Comparison of ENCODE assay signal across 2 fruit fly cellular contexts in the genomic region with DNA sequence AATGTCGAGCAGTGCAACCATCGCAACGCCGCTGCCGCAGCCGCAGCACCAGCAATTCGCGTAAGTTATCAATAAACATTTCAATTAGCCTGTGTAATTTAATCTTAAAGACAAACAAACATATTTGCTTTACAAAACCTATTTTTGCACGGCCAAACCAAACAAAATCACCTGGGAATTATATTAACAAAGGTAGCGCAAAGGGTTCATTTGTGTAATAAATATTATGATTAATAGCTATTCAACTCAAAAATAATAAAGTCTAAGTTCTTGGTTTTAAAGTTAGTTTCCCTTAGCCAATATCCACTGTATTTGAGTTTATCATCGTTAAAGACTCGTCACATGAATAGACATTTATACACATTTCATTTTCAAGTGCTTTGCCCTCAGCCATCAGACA.
TF ChIP-seq lines count a peak whose summit lies in the region.

No protein-coding gene starts in this region.

TF ChIP-seq in whole organism, embryonic, 481 proteins besides CTCF, POLR2A, EP300 and RAD21 (continued from another document):
- TF ChIP-seq tio (GFP tag; optimal IDR thresholded peaks at IDR 0.05; lab: Kevin White, UChicago) (peak; percentile 16), pum (GFP tag; optimal IDR thresholded peaks at IDR 0.05; lab: Kevin White, UChicago) (no peak), Med (GFP tag; lab: Kevin White, UChicago) (peak; percentile 80), CG2120 (GFP tag; optimal IDR thresholded peaks at IDR 0.05; lab: Kevin White, UChicago) (peak; percentile 49), fd3F (GFP tag; optimal IDR thresholded peaks at IDR 0.05; lab: Kevin White, UChicago) (peak; percentile 1), Oli (tag; optimal IDR thresholded peaks at IDR 0.05; lab: Kevin White, UChicago) (no peak), CG3847 (GFP tag; IDR thresholded peaks at IDR 0.05; lab: Robert Waterston, UW) (0 out of 2 replicates have a peak, but pooled peaks have one; percentile 5), grau (tag; optimal IDR thresholded peaks at IDR 0.05; lab: Kevin White, UChicago) (peak; percentile 79), Nf-YB (GFP tag; optimal IDR thresholded peaks at IDR 0.05; lab: Kevin White, UChicago) (no peak), dysf (GFP tag; IDR thresholded peaks at IDR 0.05; lab: Robert Waterston, UW) (0 out of 3 replicates have a peak, but pooled peaks have one; percentile 13), CG14050 (GFP tag; IDR thresholded peaks at IDR 0.05; lab: Robert Waterston, UW) (peak; percentile 8; the same call in 1 of the 3 replicates), CG3163 (GFP tag; optimal IDR thresholded peaks at IDR 0.05; lab: Kevin White, UChicago) (no peak), NfI (GFP tag; optimal IDR thresholded peaks at IDR 0.05; lab: Kevin White, UChicago) (peak; percentile 3), slbo (GFP tag; IDR thresholded peaks at IDR 0.05; lab: Robert Waterston, UW) (peak; percentile 43), CG15269 (tag; optimal IDR thresholded peaks at IDR 0.05; lab: Kevin White, UChicago) (peak; percentile 48), lilli (GFP tag; optimal IDR thresholded peaks at IDR 0.05; lab: Kevin White, UChicago) (peak; percentile 23), Atf6 (GFP tag; IDR thresholded peaks at IDR 0.05; lab: Robert Waterston, UW) (peak; percentile 59; the same call in 1 of the 2 replicates), Hr51 (GFP tag; optimal IDR thresholded peaks at IDR 0.05; lab: Kevin White, UChicago) (peak in 1 of 2 experiments; percentile 18), CG30403 (GFP tag; optimal IDR thresholded peaks at IDR 0.05; lab: Kevin White, UChicago) (peak; percentile 24), Asciz (GFP tag; optimal IDR thresholded peaks at IDR 0.05; lab: Kevin White, UChicago) (no peak), al (GFP tag; IDR thresholded peaks at IDR 0.05; lab: Robert Waterston, UW) (no peak), HHEX (GFP tag; optimal IDR thresholded peaks at IDR 0.05; lab: Kevin White, UChicago) (no peak), CoRest (tag; optimal IDR thresholded peaks at IDR 0.05; lab: Kevin White, UChicago) (peak; percentile 48), CG13424 (tag; optimal IDR thresholded peaks at IDR 0.05; lab: Kevin White, UChicago) (peak; percentile 30)
TF ChIP-seq in whole organism, embryonic: peak in this region for 28.

TF ChIP-seq in whole organism, prepupa, 60 proteins besides CTCF, POLR2A, EP300 and RAD21 (continued from another document):
- TF ChIP-seq CG1621 (tag; optimal IDR thresholded peaks at IDR 0.05; lab: Kevin White, UChicago) = no peak
- TF ChIP-seq CG3919 (GFP tag; optimal IDR thresholded peaks at IDR 0.05; lab: Kevin White, UChicago) = peak; percentile 8
- no peak for TF ChIP-seq CG11762 (GFP tag; optimal IDR thresholded peaks at IDR 0.05; lab: Kevin White, UChicago; ENCODE audit: insufficient read depth)
- TF ChIP-seq Met (GFP tag; optimal IDR thresholded peaks at IDR 0.05; lab: Kevin White, UChicago) = peak; percentile 15
- no peak for TF ChIP-seq CG4318 (GFP tag; optimal IDR thresholded peaks at IDR 0.05; lab: Kevin White, UChicago)
- TF ChIP-seq CG3032 (tag; optimal IDR thresholded peaks at IDR 0.05; lab: Kevin White, UChicago) = no peak
- TF ChIP-seq Eip78C (GFP tag; lab: Kevin White, UChicago) = peak; percentile 73
- TF ChIP-seq Blimp-1 (GFP tag; optimal IDR thresholded peaks at IDR 0.05; lab: Kevin White, UChicago) = no peak
- TF ChIP-seq net (GFP tag; optimal IDR thresholded peaks at IDR 0.05; lab: Kevin White, UChicago) = peak; percentile 36
- TF ChIP-seq CG15336 (GFP tag; IDR thresholded peaks at IDR 0.05; lab: Robert Waterston, UW) = peak; percentile 77
- no peak for TF ChIP-seq CG6854 (GFP tag; optimal IDR thresholded peaks at IDR 0.05; lab: Kevin White, UChicago)
- TF ChIP-seq Lpt (GFP tag; optimal IDR thresholded peaks at IDR 0.05; lab: Kevin White, UChicago) = peak; percentile 37
- no peak for TF ChIP-seq CG11294 (GFP tag; IDR thresholded peaks at IDR 0.05; lab: Robert Waterston, UW)
- no peak for TF ChIP-seq topi (GFP tag; optimal IDR thresholded peaks at IDR 0.05; lab: Kevin White, UChicago)
- peak; percentile 57; the same call in 2 of the 3 replicates for TF ChIP-seq CG6163 (GFP tag; IDR thresholded peaks at IDR 0.05; lab: Robert Waterston, UW)
- no peak for TF ChIP-seq Sox102F (GFP tag; optimal IDR thresholded peaks at IDR 0.05; lab: Kevin White, UChicago)
- TF ChIP-seq pdm3 (GFP tag; optimal IDR thresholded peaks at IDR 0.05; lab: Kevin White, UChicago) = no peak
- TF ChIP-seq Eip75B (GFP tag; optimal IDR thresholded peaks at IDR 0.05; lab: Kevin White, UChicago) = no peak
- TF ChIP-seq Ets21C (GFP tag; optimal IDR thresholded peaks at IDR 0.05; lab: Kevin White, UChicago) = no peak
- TF ChIP-seq CG10631 (GFP tag; optimal IDR thresholded peaks at IDR 0.05; lab: Kevin White, UChicago) = peak; percentile 12
- TF ChIP-seq CG9139 (GFP tag; optimal IDR thresholded peaks at IDR 0.05; lab: Kevin White, UChicago) = no peak
- TF ChIP-seq CG16779 (tag; optimal IDR thresholded peaks at IDR 0.05; lab: Kevin White, UChicago) = no peak
- TF ChIP-seq ss (GFP tag; optimal IDR thresholded peaks at IDR 0.05; lab: Kevin White, UChicago) = no peak
- TF ChIP-seq svp (GFP tag; lab: Kevin White, UChicago) = peak; percentile 47
- TF ChIP-seq CG6808 (GFP tag; optimal IDR thresholded peaks at IDR 0.05; lab: Kevin White, UChicago) = no peak
- TF ChIP-seq CG8632 (GFP tag; optimal IDR thresholded peaks at IDR 0.05; lab: Kevin White, UChicago) = no peak
- TF ChIP-seq CG8319 (GFP tag; optimal IDR thresholded peaks at IDR 0.05; lab: Kevin White, UChicago) = no peak
- TF ChIP-seq CG6276 (GFP tag; optimal IDR thresholded peaks at IDR 0.05; lab: Kevin White, UChicago) = peak; percentile 70
- TF ChIP-seq OdsH (GFP tag; optimal IDR thresholded peaks at IDR 0.05; lab: Kevin White, UChicago) = peak; percentile 49
- peak; percentile 36 for TF ChIP-seq achi (GFP tag; optimal IDR thresholded peaks at IDR 0.05; lab: Kevin White, UChicago)
- TF ChIP-seq CG32006 (GFP tag; optimal IDR thresholded peaks at IDR 0.05; lab: Kevin White, UChicago) = peak; percentile 73
- no peak for TF ChIP-seq Smox (GFP tag; optimal IDR thresholded peaks at IDR 0.05; lab: Kevin White, UChicago)
- peak; percentile 64 for TF ChIP-seq Hr4 (GFP tag; optimal IDR thresholded peaks at IDR 0.05; lab: Kevin White, UChicago)
- TF ChIP-seq CG10669 (GFP tag; optimal IDR thresholded peaks at IDR 0.05; lab: Kevin White, UChicago) = peak; percentile 9
- no peak for TF ChIP-seq lz (GFP tag; optimal IDR thresholded peaks at IDR 0.05; lab: Kevin White, UChicago)
- TF ChIP-seq CG8119 (GFP tag; IDR thresholded peaks at IDR 0.05; lab: Robert Waterston, UW) = peak; percentile 70
- no peak for TF ChIP-seq Hr39 (GFP tag; optimal IDR thresholded peaks at IDR 0.05; lab: Kevin White, UChicago)
- TF ChIP-seq CG31627 (GFP tag; optimal IDR thresholded peaks at IDR 0.05; lab: Kevin White, UChicago) = no peak
- peak; percentile 7 for TF ChIP-seq Ets96B (tag; optimal IDR thresholded peaks at IDR 0.05; lab: Kevin White, UChicago)
- no peak for TF ChIP-seq vri (GFP tag; optimal IDR thresholded peaks at IDR 0.05; lab: Kevin White, UChicago)
- no peak for TF ChIP-seq Hr38 (GFP tag; optimal IDR thresholded peaks at IDR 0.05; lab: Kevin White, UChicago)
TF ChIP-seq in whole organism, prepupa: peak in this region for 21.
